Worm (Caenorhabditis elegans) whole organism, mixed stage, embryonic: ENCODE results near the gene vars-1.

Experiments used
- ces-1 ChIP-seq: fragments of 150-350 bp; optimal IDR thresholded peaks from 2 replicates; lab custom pipeline; 2014; ENCODE audit warnings: missing biosample characterization, missing genetic modification reagents, missing genetic modification characterization
- elt-3 ChIP-seq: fragments of 150-350 bp; optimal IDR thresholded peaks from 2 replicates; lab custom pipeline; 2014; ENCODE audit warnings: missing biosample characterization, missing genetic modification characterization
- lin-13 ChIP-seq: fragments of 150-350 bp; optimal IDR thresholded peaks from 2 replicates; lab custom pipeline; 2014; ENCODE audit warnings: missing biosample characterization, missing genetic modification characterization
- mab-5 ChIP-seq: fragments of 150-350 bp; optimal IDR thresholded peaks from 2 replicates; lab custom pipeline; 2014; ENCODE audit warnings: missing biosample characterization, missing genetic modification characterization
- mep-1 ChIP-seq: fragments of 150-350 bp; optimal IDR thresholded peaks from 2 replicates; lab custom pipeline; 2017; ENCODE audit warnings: missing biosample characterization, missing genetic modification reagents, missing genetic modification characterization, inconsistent platforms
- nhr-12 ChIP-seq: fragments of 150-350 bp; optimal IDR thresholded peaks from 2 replicates; lab custom pipeline; 2014; ENCODE audit warnings: missing biosample characterization, missing genetic modification characterization
- nhr-28 ChIP-seq: fragments of 150-350 bp; optimal IDR thresholded peaks from 2 replicates; lab custom pipeline; 2014; ENCODE audit warnings: missing biosample characterization, missing genetic modification characterization
- nhr-76 ChIP-seq: sonication (generic microtip); optimal IDR thresholded peaks from 2 replicates; lab custom pipeline; 2017; ENCODE audit warnings: missing biosample characterization, missing genetic modification characterization
- pha-4 ChIP-seq: fragments of 150-350 bp; optimal IDR thresholded peaks from 2 replicates; lab custom pipeline; 2018; ENCODE audit warnings: missing biosample characterization, missing genetic modification reagents, missing genetic modification characterization
- snpc-4 ChIP-seq: fragments of 150-350 bp; optimal IDR thresholded peaks from 2 replicates; lab custom pipeline; 2014; ENCODE audit warnings: missing biosample characterization, missing genetic modification characterization
- unc-39 ChIP-seq: fragments of 150-350 bp; optimal IDR thresholded peaks from 2 replicates; lab custom pipeline; 2014; ENCODE audit warnings: missing biosample characterization, missing genetic modification characterization
- unc-62 ChIP-seq: fragments of 150-350 bp; optimal IDR thresholded peaks from 2 replicates; lab custom pipeline; 2014; ENCODE audit warnings: missing biosample characterization, missing genetic modification reagents, missing genetic modification characterization
- zip-8 ChIP-seq: fragments of 150-350 bp; optimal IDR thresholded peaks from 2 replicates; lab custom pipeline; 2014; ENCODE audit warnings: missing biosample characterization, missing genetic modification characterization

DNA sequence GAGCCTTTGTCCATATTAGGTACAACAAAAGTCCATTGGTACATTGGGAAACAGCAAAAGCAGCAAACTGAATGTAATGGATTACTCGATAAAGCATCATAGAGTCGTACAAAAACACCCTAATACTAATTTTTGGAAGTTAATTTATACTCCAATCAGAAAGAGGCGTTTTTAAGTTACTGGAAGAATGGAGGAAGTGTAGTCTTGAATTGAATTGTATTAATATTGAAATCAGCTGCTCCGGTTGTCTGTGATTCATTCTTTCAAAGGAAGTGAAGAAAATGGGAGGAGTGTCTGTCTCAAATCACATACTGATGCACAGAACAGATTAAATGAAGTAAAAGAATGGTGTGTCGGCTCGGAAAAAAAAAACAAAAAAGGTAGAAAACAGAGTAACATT lies 50.4 kb downstream of the vars-1 start, which contains the start of gene str-131:
- TF ChIP-seq unc-39 (tag; lab: Kevin White, UChicago) (no peak), nhr-12 (tag; lab: Kevin White, UChicago) (no peak), mab-5 (tag; lab: Kevin White, UChicago) (no peak), mep-1 (tag; lab: Kevin White, UChicago) (no peak), unc-62 (GFP tag; lab: Kevin White, UChicago) (no peak), pha-4 (tag; lab: Kevin White, UChicago) (no peak), nhr-76 (tag; lab: Kevin White, UChicago) (no peak), nhr-28 (tag; lab: Kevin White, UChicago) (no peak), snpc-4 (tag; lab: Kevin White, UChicago) (no peak), lin-13 (no peak), elt-3 (tag; lab: Kevin White, UChicago) (no peak), zip-8 (tag; lab: Kevin White, UChicago) (no peak), ces-1 (GFP tag; lab: Kevin White, UChicago) (no peak)
